Worm (Caenorhabditis elegans) whole organism, mixed stage, embryonic: ENCODE measurements around the gene W03F9.11.
A peak's percentile ranks its signal among the peaks of the same experiment; 100 is the strongest.

ENCODE experiments used
- M03D4.4 ChIP-seq: sonication (generic microtip); optimal IDR thresholded peaks from 2 replicates; lab custom pipeline; 2017; ENCODE audit warnings: mild to moderate bottlenecking, missing genetic modification characterization, missing compliant biosample characterization
- bed-3 ChIP-seq: fragments of 200-800 bp; sonication (Bioruptor generic); optimal IDR thresholded peaks from 3 replicates; lab custom pipeline; 2018; ENCODE audit warnings: mild to moderate bottlenecking, missing genetic modification characterization, moderate library complexity, missing compliant biosample characterization
- blmp-1 ChIP-seq: fragments of 150-350 bp; optimal IDR thresholded peaks from 2 replicates; lab custom pipeline; 2014; ENCODE audit warnings: missing biosample characterization, missing genetic modification characterization
- ceh-39 ChIP-seq: fragments of 150-350 bp; optimal IDR thresholded peaks from 2 replicates; lab custom pipeline; 2014; ENCODE audit warnings: missing biosample characterization, missing genetic modification characterization
- ces-1 ChIP-seq: fragments of 150-350 bp; optimal IDR thresholded peaks from 2 replicates; lab custom pipeline; 2014; ENCODE audit warnings: missing biosample characterization, missing genetic modification reagents, missing genetic modification characterization
- cnd-1 ChIP-seq: fragments of 200-800 bp; sonication (Bioruptor generic); optimal IDR thresholded peaks from 2 replicates; lab custom pipeline; 2018; ENCODE audit warnings: mild to moderate bottlenecking, missing genetic modification characterization, missing compliant biosample characterization
- drap-1 ChIP-seq: fragments of 200-800 bp; sonication (Bioruptor generic); optimal IDR thresholded peaks from 3 replicates; lab custom pipeline; 2018; ENCODE audit warnings: mild to moderate bottlenecking, missing genetic modification characterization, missing compliant biosample characterization
- elt-1 ChIP-seq: sonication (generic microtip); optimal IDR thresholded peaks from 2 replicates; lab custom pipeline; 2017; ENCODE audit warnings: missing genetic modification characterization, mild to moderate bottlenecking, missing compliant biosample characterization, antibody characterized with exemption, moderate library complexity, borderline replicate concordance; ENCODE audit not compliant: insufficient read depth
- elt-3 ChIP-seq: fragments of 150-350 bp; optimal IDR thresholded peaks from 2 replicates; lab custom pipeline; 2014; ENCODE audit warnings: missing biosample characterization, missing genetic modification characterization
- flh-1 ChIP-seq: fragments of 200-800 bp; sonication (Bioruptor generic); optimal IDR thresholded peaks from 2 replicates; lab custom pipeline; 2018; ENCODE audit warnings: mild to moderate bottlenecking, missing genetic modification characterization, moderate library complexity, missing compliant biosample characterization
- ham-2 ChIP-seq: fragments of 200-800 bp; sonication (Bioruptor generic); optimal IDR thresholded peaks from 2 replicates; lab custom pipeline; 2018; ENCODE audit warnings: mild to moderate bottlenecking, missing genetic modification characterization, missing compliant biosample characterization
- hlh-1 ChIP-seq: fragments of 150-350 bp; optimal IDR thresholded peaks from 2 replicates; lab custom pipeline; 2014; ENCODE audit warnings: missing biosample characterization, missing genetic modification reagents, missing genetic modification characterization
- lin-13 ChIP-seq: fragments of 150-350 bp; optimal IDR thresholded peaks from 2 replicates; lab custom pipeline; 2014; ENCODE audit warnings: missing biosample characterization, missing genetic modification characterization
- lin-32 ChIP-seq: fragments of 200-800 bp; sonication (Bioruptor generic); optimal IDR thresholded peaks from 2 replicates; lab custom pipeline; 2018; ENCODE audit warnings: mild to moderate bottlenecking, missing genetic modification characterization, missing compliant biosample characterization
- lsy-2 ChIP-seq: fragments of 150-350 bp; optimal IDR thresholded peaks from 2 replicates; lab custom pipeline; 2014; ENCODE audit warnings: missing biosample characterization, missing genetic modification characterization
- mep-1 ChIP-seq: fragments of 150-350 bp; optimal IDR thresholded peaks from 2 replicates; lab custom pipeline; 2017; ENCODE audit warnings: missing biosample characterization, missing genetic modification reagents, missing genetic modification characterization, inconsistent platforms
- mls-2 ChIP-seq: sonication (generic microtip); optimal IDR thresholded peaks from 2 replicates; lab custom pipeline; 2016; ENCODE audit warnings: mild to moderate bottlenecking, missing genetic modification characterization, moderate library complexity, missing compliant biosample characterization
- nhr-12 ChIP-seq: fragments of 150-350 bp; optimal IDR thresholded peaks from 2 replicates; lab custom pipeline; 2014; ENCODE audit warnings: missing biosample characterization, missing genetic modification characterization
- nhr-2 ChIP-seq: fragments of 150-350 bp; optimal IDR thresholded peaks from 2 replicates; lab custom pipeline; 2014; ENCODE audit warnings: missing biosample characterization, missing genetic modification characterization
- nhr-237 ChIP-seq: fragments of 150-350 bp; optimal IDR thresholded peaks from 2 replicates; lab custom pipeline; 2014; ENCODE audit warnings: missing biosample characterization, missing genetic modification characterization
- nhr-76 ChIP-seq: sonication (generic microtip); optimal IDR thresholded peaks from 2 replicates; lab custom pipeline; 2017; ENCODE audit warnings: missing biosample characterization, missing genetic modification characterization
- pha-4 ChIP-seq: fragments of 150-350 bp; optimal IDR thresholded peaks from 2 replicates; lab custom pipeline; 2018; ENCODE audit warnings: missing biosample characterization, missing genetic modification reagents, missing genetic modification characterization
- sem-2 ChIP-seq: fragments of 200-800 bp; sonication (Bioruptor generic); optimal IDR thresholded peaks from 2 replicates; lab custom pipeline; 2018; ENCODE audit warnings: mild to moderate bottlenecking, missing genetic modification characterization, missing compliant biosample characterization
- snpc-4 ChIP-seq: fragments of 150-350 bp; optimal IDR thresholded peaks from 2 replicates; lab custom pipeline; 2014; ENCODE audit warnings: missing biosample characterization, missing genetic modification characterization
- sptf-1 ChIP-seq: sonication (generic microtip); optimal IDR thresholded peaks from 2 replicates; lab custom pipeline; 2017; ENCODE audit warnings: mild to moderate bottlenecking, missing genetic modification characterization, moderate library complexity, missing compliant biosample characterization
- tbx-8 ChIP-seq: fragments of 200-800 bp; sonication (Bioruptor generic); optimal IDR thresholded peaks from 2 replicates; lab custom pipeline; 2018; ENCODE audit warnings: mild to moderate bottlenecking, missing genetic modification characterization, moderate library complexity, missing compliant biosample characterization
- unc-120 ChIP-seq: sonication (generic microtip); optimal IDR thresholded peaks from 2 replicates; lab custom pipeline; 2017; ENCODE audit warnings: missing genetic modification characterization, missing compliant biosample characterization; ENCODE audit not compliant: poor library complexity, severe bottlenecking
- unc-39 ChIP-seq: fragments of 150-350 bp; optimal IDR thresholded peaks from 2 replicates; lab custom pipeline; 2014; ENCODE audit warnings: missing biosample characterization, missing genetic modification characterization
- unc-62 ChIP-seq: fragments of 150-350 bp; optimal IDR thresholded peaks from 2 replicates; lab custom pipeline; 2014; ENCODE audit warnings: missing biosample characterization, missing genetic modification reagents, missing genetic modification characterization
- ztf-11 ChIP-seq: fragments of 150-350 bp; optimal IDR thresholded peaks from 2 replicates; lab custom pipeline; 2014; ENCODE audit warnings: missing biosample characterization, missing genetic modification characterization

Gene W03F9.11

DNA sequence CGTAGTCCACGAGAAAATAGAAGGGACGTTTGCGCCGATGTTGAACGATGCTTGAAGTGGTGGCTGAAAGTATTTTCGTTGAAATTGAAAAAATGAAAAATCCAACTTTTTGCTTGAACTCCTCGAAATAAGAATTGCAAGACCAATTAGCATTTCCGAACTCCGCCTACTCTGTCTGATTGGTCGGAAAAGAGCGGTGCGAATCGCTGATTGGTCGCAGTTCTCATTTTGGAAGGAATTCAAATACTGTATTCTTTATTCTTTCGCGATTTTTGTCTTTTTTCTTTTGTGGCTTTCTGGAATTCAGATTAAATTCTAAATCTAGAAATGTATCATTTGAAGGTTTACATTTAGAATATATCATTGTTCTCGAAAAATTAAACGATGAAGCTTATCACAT is 33.4 kb upstream of the W03F9.11 start:
- TF ChIP-seq snpc-4 (tag; lab: Kevin White, UChicago): no peak
- no peak for TF ChIP-seq elt-3 (tag; lab: Kevin White, UChicago)
- no peak for TF ChIP-seq M03D4.4 (tag; lab: Kevin White, UChicago)
- no peak for TF ChIP-seq unc-39 (tag; lab: Kevin White, UChicago)
- no peak for TF ChIP-seq lin-13 (tag; lab: Kevin White, UChicago)
- no peak for TF ChIP-seq sptf-1 (tag; lab: Kevin White, UChicago)
- no peak for TF ChIP-seq lin-32 (GFP tag; lab: Kevin White, UChicago)
- no peak for TF ChIP-seq nhr-76 (tag; lab: Kevin White, UChicago)
- TF ChIP-seq hlh-1 (tag; lab: Kevin White, UChicago): no peak
- no peak for TF ChIP-seq nhr-237 (tag; lab: Kevin White, UChicago)
- no peak for TF ChIP-seq mep-1 (tag; lab: Kevin White, UChicago)
- TF ChIP-seq elt-1 (tag; lab: Kevin White, UChicago): no peak
- no peak for TF ChIP-seq ceh-39 (tag; lab: Kevin White, UChicago)
- TF ChIP-seq mls-2 (tag; lab: Kevin White, UChicago): no peak
- TF ChIP-seq unc-62 (GFP tag; lab: Kevin White, UChicago): no peak
- no peak for TF ChIP-seq blmp-1 (tag; lab: Kevin White, UChicago)
- TF ChIP-seq drap-1 (GFP tag; lab: Kevin White, UChicago): no peak
- no peak for TF ChIP-seq sem-2 (GFP tag; lab: Kevin White, UChicago)

DNA sequence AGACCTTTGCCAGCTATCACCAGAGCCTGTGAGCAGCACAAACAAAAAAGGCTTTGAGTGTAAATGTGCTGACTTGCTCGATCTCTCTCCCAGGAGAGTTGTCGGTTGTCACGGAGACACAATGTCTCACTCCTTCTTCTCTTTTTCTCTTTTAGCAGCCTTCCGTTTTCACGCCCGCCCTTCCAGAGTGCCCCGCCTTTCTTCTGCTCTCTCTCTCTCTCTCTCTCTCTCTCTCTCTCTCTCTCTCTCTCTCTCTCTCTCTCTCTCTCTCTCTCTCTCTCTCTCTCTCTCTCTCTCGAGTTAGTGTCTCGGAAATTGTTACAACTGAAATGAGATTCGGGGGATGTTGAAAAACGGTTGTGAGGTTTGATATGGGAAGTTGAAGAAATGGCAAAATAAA is 32.3 kb upstream of the W03F9.11 start:
- TF ChIP-seq sptf-1 (tag; lab: Kevin White, UChicago) (no peak), M03D4.4 (tag; lab: Kevin White, UChicago) (peak; percentile 5), ztf-11 (tag; lab: Kevin White, UChicago) (no peak)

DNA sequence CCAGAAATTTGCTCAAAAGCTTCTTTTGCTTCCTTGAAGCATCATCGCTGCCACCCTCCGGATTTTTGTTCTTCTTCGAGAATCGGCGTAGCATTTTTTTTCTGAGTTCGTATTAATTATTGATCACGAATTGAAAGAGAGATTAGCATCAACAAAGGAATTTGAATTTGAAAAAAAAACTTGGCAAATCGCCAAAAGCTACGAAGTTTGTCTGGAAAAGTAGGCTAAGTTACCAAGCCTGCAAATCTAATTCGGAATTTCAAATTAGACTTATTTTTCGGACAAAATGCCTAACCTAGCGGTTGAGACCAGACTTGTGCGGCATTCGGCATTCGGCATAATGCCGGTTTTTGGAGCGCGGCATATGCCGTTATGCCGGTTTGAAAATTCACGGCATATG is 31.0 kb upstream of the W03F9.11 start, which contains the start of gene cfap-36:
cfap-36 (minus strand) TSS at position 101 of the 400 bp plus-strand sequence.
- no peak for TF ChIP-seq nhr-237 (tag; lab: Kevin White, UChicago)
- no peak for TF ChIP-seq nhr-12 (tag; lab: Kevin White, UChicago)
- no peak for TF ChIP-seq unc-120 (tag; lab: Kevin White, UChicago)
- TF ChIP-seq sem-2 (GFP tag; lab: Kevin White, UChicago): no peak
- no peak for TF ChIP-seq nhr-2
- TF ChIP-seq elt-1 (tag; lab: Kevin White, UChicago): no peak
- no peak for TF ChIP-seq snpc-4 (tag; lab: Kevin White, UChicago)
- no peak for TF ChIP-seq elt-3 (tag; lab: Kevin White, UChicago)
- no peak for TF ChIP-seq unc-39 (tag; lab: Kevin White, UChicago)
- TF ChIP-seq lin-13 (tag; lab: Kevin White, UChicago): no peak
- TF ChIP-seq tbx-8 (GFP tag; lab: Kevin White, UChicago): no peak
- no peak for TF ChIP-seq nhr-76 (tag; lab: Kevin White, UChicago)
- no peak for TF ChIP-seq flh-1 (GFP tag; lab: Kevin White, UChicago)
- no peak for TF ChIP-seq lin-32 (GFP tag; lab: Kevin White, UChicago)
- no peak for TF ChIP-seq bed-3
- no peak for TF ChIP-seq ham-2 (GFP tag; lab: Kevin White, UChicago)
- no peak for TF ChIP-seq blmp-1 (tag; lab: Kevin White, UChicago)
- TF ChIP-seq, all 35 proteins: peak for 0

DNA sequence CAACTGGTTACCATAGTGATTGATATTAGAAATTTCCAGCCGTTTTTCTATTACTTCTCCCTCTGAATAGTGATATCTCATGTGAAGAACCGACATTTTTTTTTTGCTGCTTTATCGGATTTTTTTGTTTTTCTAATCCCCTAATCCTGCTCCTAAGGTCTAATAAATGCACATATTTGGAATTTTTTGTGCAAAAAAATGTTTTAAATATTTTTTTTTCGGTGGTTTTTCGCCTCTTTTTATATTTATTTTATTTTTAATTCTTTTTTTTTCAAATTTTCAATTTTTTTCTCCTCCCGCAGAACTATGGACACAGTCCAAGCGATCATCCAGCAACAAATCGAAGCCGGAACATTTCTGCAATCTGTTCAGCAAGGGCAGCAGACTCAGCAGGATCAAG is 25.5 kb upstream of the W03F9.11 start, which contains the start of gene Y108G3AL.2:
Y108G3AL.2 (plus strand) TSS at position 301 of the 400 bp plus-strand sequence.
- no peak for TF ChIP-seq ham-2 (GFP tag; lab: Kevin White, UChicago)
- no peak for TF ChIP-seq lsy-2 (tag; lab: Kevin White, UChicago)
- TF ChIP-seq flh-1 (GFP tag; lab: Kevin White, UChicago): no peak
- TF ChIP-seq sptf-1 (tag; lab: Kevin White, UChicago): no peak
- no peak for TF ChIP-seq snpc-4 (tag; lab: Kevin White, UChicago)
- TF ChIP-seq nhr-76 (tag; lab: Kevin White, UChicago): no peak
- no peak for TF ChIP-seq sem-2 (GFP tag; lab: Kevin White, UChicago)
- TF ChIP-seq unc-62 (GFP tag; lab: Kevin White, UChicago): no peak

DNA sequence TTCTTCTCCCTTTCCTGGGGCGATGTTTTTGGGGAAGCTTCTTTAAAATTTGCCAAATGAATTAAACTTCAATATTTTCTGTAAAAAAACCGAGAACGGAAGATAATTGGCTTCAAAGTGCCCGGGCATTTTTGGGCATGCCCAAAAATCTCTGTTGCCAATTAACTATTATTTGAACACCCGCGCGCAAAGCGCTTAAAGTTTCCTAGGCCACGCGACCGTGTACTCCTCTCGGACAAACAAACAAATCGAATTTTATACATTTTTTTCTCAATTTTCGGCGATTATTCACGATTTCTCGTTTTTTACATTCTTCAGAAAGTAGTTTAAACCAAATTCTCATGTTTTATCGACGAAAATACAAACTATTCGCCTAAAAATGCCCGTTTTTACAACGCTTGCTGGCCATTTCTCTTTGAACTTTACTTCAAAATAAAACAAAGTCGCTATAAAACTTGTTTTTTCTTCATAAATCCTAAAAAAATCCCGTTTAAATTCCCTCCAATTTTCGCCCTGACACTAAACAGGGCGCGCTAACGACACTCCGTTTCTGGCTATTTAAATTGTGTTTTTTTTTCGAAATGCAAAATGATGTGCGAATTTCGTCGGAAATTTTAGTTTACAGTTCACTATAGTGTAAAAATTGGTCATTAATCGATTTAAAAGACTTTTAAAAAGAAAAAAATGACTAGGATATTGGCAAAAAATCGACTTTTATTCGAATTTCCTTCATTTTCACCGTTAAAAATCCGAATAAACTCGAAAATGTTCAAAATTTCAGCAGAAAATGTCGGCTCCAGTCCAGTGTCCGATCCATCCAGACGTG is 15.1 kb upstream of the W03F9.11 start, which contains the start of gene ttb-1:
ttb-1 (plus strand) TSS at position 776 of the 826 bp plus-strand sequence.
- TF ChIP-seq flh-1 (GFP tag; lab: Kevin White, UChicago) (no peak), ham-2 (GFP tag; lab: Kevin White, UChicago) (peak; percentile 12), lsy-2 (tag; lab: Kevin White, UChicago) (peak; percentile 11), cnd-1 (tag; lab: Kevin White, UChicago) (no peak), mls-2 (tag; lab: Kevin White, UChicago) (no peak), pha-4 (tag; lab: Kevin White, UChicago) (no peak), ces-1 (peak; percentile 20)
